Fruit fly (Drosophila melanogaster) whole organism, prepupa: ENCODE results near the gene RpS28a.

ENCODE experiments used
- CG15336 ChIP-seq: fragments of 200-800 bp; sonication (Bioruptor generic); IDR thresholded peaks from 2 replicates; pipeline ENCODE4 v1.3.6; 2022; ENCODE audit warnings: missing biosample characterization, missing genetic modification characterization
- CG3032 ChIP-seq: fragments of 200-800 bp; optimal IDR thresholded peaks from 2 replicates; lab custom pipeline; 2019; ENCODE audit warnings: missing biosample characterization, mild to moderate bottlenecking, missing genetic modification characterization, moderate library complexity
- CG32006 ChIP-seq: fragments of 200-800 bp; sonication (Bioruptor generic); optimal IDR thresholded peaks from 3 replicates; lab custom pipeline; 2017; ENCODE audit warnings: missing biosample characterization, mild to moderate bottlenecking, missing genetic modification characterization
- CG34406 ChIP-seq: fragments of 200-800 bp; sonication (Bioruptor generic); optimal IDR thresholded peaks from 3 replicates; lab custom pipeline; 2016; ENCODE audit warnings: missing biosample characterization, missing genetic modification characterization
- CG6792 ChIP-seq: fragments of 200-800 bp; sonication (Bioruptor generic); optimal IDR thresholded peaks from 3 replicates; lab custom pipeline; 2016; ENCODE audit warnings: missing biosample characterization, missing genetic modification characterization
- CG7368 ChIP-seq: fragments of 200-800 bp; sonication (Bioruptor generic); optimal IDR thresholded peaks from 3 replicates; lab custom pipeline; 2016; ENCODE audit warnings: missing biosample characterization, missing genetic modification characterization
- CG9139 ChIP-seq: fragments of 200-800 bp; sonication (Bioruptor generic); optimal IDR thresholded peaks from 3 replicates; lab custom pipeline; 2017; ENCODE audit warnings: missing biosample characterization, mild to moderate bottlenecking, missing genetic modification characterization
- Eip75B ChIP-seq: fragments of 200-800 bp; sonication (Bioruptor generic); optimal IDR thresholded peaks from 3 replicates; lab custom pipeline; 2016; ENCODE audit warnings: missing biosample characterization, missing genetic modification characterization
- OdsH ChIP-seq: fragments of 200-800 bp; sonication (Bioruptor generic); optimal IDR thresholded peaks from 3 replicates; lab custom pipeline; 2016; ENCODE audit warnings: missing biosample characterization, missing genetic modification characterization
- dac ChIP-seq: fragments of 200-800 bp; sonication (Bioruptor generic); optimal IDR thresholded peaks from 2 replicates; lab custom pipeline; 2017; ENCODE audit warnings: missing biosample characterization, mild to moderate bottlenecking, missing genetic modification characterization
- eg ChIP-seq: fragments of 200-800 bp; sonication (Bioruptor generic); IDR thresholded peaks from 3 replicates; pipeline ENCODE4 v1.3.6; 2022; ENCODE audit warnings: missing biosample characterization, missing genetic modification characterization
- fkh ChIP-seq: fragments of 200-800 bp; sonication (Bioruptor generic); optimal IDR thresholded peaks from 3 replicates; lab custom pipeline; 2017; ENCODE audit warnings: missing biosample characterization, mild to moderate bottlenecking, missing genetic modification characterization, moderate library complexity
- salr ChIP-seq, 2 experiments: fragments of 200-800 bp; sonication (Bioruptor generic); optimal IDR thresholded peaks; 3 replicates each; lab custom pipeline; 2016 to 2018; ENCODE audit warnings: missing biosample characterization in 2 of 2, missing genetic modification characterization in 2 of 2, mild to moderate bottlenecking in 1 of 2
- spab ChIP-seq: fragments of 200-800 bp; sonication (Bioruptor generic); optimal IDR thresholded peaks from 2 replicates; lab custom pipeline; 2017; ENCODE audit warnings: missing biosample characterization, mild to moderate bottlenecking, missing genetic modification characterization, missing genetic modification reagents
- svp ChIP-seq: fragments of 200-800 bp; sonication (Bioruptor generic); peaks from one replicate; lab custom pipeline; 2016; ENCODE audit warnings: missing biosample characterization, missing genetic modification characterization

The RpS28a gene

DNA sequence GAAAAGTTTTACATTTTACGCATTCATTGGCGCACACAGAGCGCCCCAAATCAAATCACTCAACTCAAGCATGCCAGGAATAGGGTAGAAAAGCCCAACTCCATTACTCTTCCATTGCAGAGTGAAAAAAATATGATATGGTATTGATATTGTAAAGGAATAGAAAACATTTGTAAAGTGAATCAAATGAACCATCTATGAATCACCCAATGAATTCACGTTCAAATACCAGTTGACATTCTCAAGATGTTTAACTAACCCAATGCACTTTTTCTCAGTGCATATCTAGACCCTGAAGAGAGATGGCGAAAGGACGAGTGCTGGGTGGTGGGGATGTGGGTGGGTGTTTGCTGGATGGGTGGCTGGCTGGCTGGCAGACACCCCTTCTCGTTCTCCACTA is 43.9 kb downstream of the RpS28a start (continued):
- TF ChIP-seq CG32006: peak; percentile 10
- TF ChIP-seq CG15336 (GFP tag; lab: Robert Waterston, UW): no peak
- TF ChIP-seq eg: no peak
- no peak for TF ChIP-seq CG7368 (GFP tag; lab: Kevin White, UChicago)
- TF ChIP-seq svp (GFP tag; lab: Kevin White, UChicago): peak; percentile 71
- TF ChIP-seq dac (GFP tag; lab: Kevin White, UChicago): no peak
- TF ChIP-seq CG34406 (GFP tag; lab: Kevin White, UChicago): peak; percentile 0
- TF ChIP-seq OdsH (GFP tag; lab: Kevin White, UChicago): peak; percentile 20
- peak; percentile 1 for TF ChIP-seq Eip75B (GFP tag; lab: Kevin White, UChicago)
- TF ChIP-seq CG6792: peak; percentile 4
- TF ChIP-seq fkh (GFP tag; lab: Kevin White, UChicago): no peak
- no peak for TF ChIP-seq CG3032 (tag; lab: Kevin White, UChicago)
- TF ChIP-seq spab (GFP tag; lab: Kevin White, UChicago): no peak
- TF ChIP-seq CG9139 (GFP tag; lab: Kevin White, UChicago): no peak
- TF ChIP-seq salr (GFP tag; optimal IDR thresholded peaks at IDR 0.05; lab: Kevin White, UChicago): no peak
